Worm (Caenorhabditis elegans): ENCODE results near the gene Y22D7AL.11.

DNA sequence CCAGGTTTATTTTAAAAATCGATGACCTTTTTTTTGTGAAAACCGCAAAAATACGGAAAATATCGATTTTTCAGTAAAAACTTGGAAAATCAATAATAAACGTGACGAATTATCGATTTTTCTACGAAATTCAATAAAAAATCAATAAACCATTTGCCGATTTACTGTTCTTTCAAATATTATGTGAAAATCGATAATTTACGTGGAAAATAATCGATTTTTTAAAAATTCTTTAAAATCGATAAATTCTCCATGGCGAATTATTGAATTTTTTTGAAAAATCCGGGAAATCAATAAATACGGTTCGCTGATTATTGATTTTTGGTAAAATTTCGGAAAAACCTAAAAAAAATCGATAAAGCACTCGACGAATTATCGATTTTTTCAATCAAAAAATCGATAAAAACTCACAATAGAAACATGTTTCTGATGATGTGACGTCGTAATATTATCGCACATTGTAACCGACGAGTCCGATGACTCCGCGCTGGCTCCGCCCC, 49.9 kb downstream of the Y22D7AL.11 start:
- TF ChIP-seq unc-39 (tag; optimal IDR thresholded peaks at IDR 0.05), result no peak
- no peak for TF ChIP-seq snpc-4 (tag; optimal IDR thresholded peaks at IDR 0.05)
- TF ChIP-seq aly-2 (tag; optimal IDR thresholded peaks at IDR 0.05), result no peak
- no peak for TF ChIP-seq nhr-129 (tag; optimal IDR thresholded peaks at IDR 0.05)
- no peak for TF ChIP-seq skn-1 (tag; optimal IDR thresholded peaks at IDR 0.05)
